Fruit fly (Drosophila melanogaster): ENCODE data around the gene CG2260.

- no peak for TF ChIP-seq h (optimal IDR thresholded peaks at IDR 0.05)
- TF ChIP-seq ttk (optimal IDR thresholded peaks at IDR 0.05), result no peak
- no peak for TF ChIP-seq psq (optimal IDR thresholded peaks at IDR 0.05)
Observed at dm6 chrX:8116813-8117212, 4.1 kb downstream of the CG2260 start, which contains the start of gene CG1575.

Data from Kc167 (cell line).